Worm (Caenorhabditis elegans): Measurements from ENCODE around the gene Y73B6BL.14.

The Y73B6BL.14 gene

ce11 chrIV:6373721-6374120, 30.9 kb upstream of the Y73B6BL.14 start:
- no peak for TF ChIP-seq mbf-1 (tag; optimal IDR thresholded peaks at IDR 0.05)
- no peak for TF ChIP-seq nhr-11 (tag; optimal IDR thresholded peaks at IDR 0.05)

- no peak for TF ChIP-seq nhr-12 (tag; optimal IDR thresholded peaks at IDR 0.05)
- TF ChIP-seq sem-4 (tag; optimal IDR thresholded peaks at IDR 0.05), result no peak
- no peak for TF ChIP-seq nhr-11 (tag; optimal IDR thresholded peaks at IDR 0.05)
- TF ChIP-seq elt-3 (tag; optimal IDR thresholded peaks at IDR 0.05), result no peak
- TF ChIP-seq mbf-1 (tag; optimal IDR thresholded peaks at IDR 0.05), result no peak
- TF ChIP-seq dmd-4 (tag; optimal IDR thresholded peaks at IDR 0.05), result no peak
- TF ChIP-seq ztf-1 (GFP tag; conservative IDR thresholded peaks at IDR 0.05), result no peak
- no peak for TF ChIP-seq blmp-1 (tag; optimal IDR thresholded peaks at IDR 0.05; ENCODE audit: insufficient read depth)
- no peak for TF ChIP-seq ztf-4 (tag; optimal IDR thresholded peaks at IDR 0.05)
- TF ChIP-seq nhr-129 (tag; optimal IDR thresholded peaks at IDR 0.05), result no peak
- TF ChIP-seq R02D3.7 (tag; optimal IDR thresholded peaks at IDR 0.05), result no peak
Observed at ce11 chrIV:6372993-6373392, 30.2 kb upstream of the Y73B6BL.14 start, which contains the start of gene smg-3. Gene smg-3 (minus strand): TSS chrIV:6373093.

- TF ChIP-seq elt-3 (tag; optimal IDR thresholded peaks at IDR 0.05) (no peak), zag-1 (tag; optimal IDR thresholded peaks at IDR 0.05) (no peak), alr-1 (tag; optimal IDR thresholded peaks at IDR 0.05) (no peak), ceh-16 (tag; optimal IDR thresholded peaks at IDR 0.05) (no peak), lin-13 (GFP tag; optimal IDR thresholded peaks at IDR 0.05) (no peak), lsy-2 (tag; optimal IDR thresholded peaks at IDR 0.05) (no peak), nhr-10 (tag; optimal IDR thresholded peaks at IDR 0.05) (no peak)
Observed at ce11 chrIV:6372267-6372666, 29.5 kb upstream of the Y73B6BL.14 start.

DNA sequence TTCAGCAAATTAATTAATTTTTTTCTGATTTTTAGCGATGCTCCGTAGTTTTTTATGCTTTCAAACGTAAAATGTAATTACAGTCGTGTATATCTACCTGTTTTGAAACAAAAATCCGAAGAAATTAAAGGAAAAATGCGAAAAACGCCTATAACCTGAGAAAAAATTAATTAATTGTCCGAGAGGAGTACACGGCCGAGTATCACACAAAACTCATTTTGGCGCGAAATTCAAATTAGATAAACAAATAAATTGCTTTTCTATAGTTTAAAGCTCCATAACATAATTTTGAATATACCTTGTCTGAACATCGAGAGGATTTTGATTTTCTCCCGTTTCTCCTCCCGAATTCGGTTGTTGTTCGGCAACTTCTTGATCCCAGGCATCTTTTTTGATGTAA, 26.7 kb upstream of the Y73B6BL.14 start:
- TF ChIP-seq sma-9 (GFP tag; optimal IDR thresholded peaks at IDR 0.05) (peak; percentile 7), sma-9 (tag; optimal IDR thresholded peaks at IDR 0.05) (no peak), blmp-1 (tag; optimal IDR thresholded peaks at IDR 0.05; ENCODE audit: insufficient read depth) (no peak), elt-1 (tag; optimal IDR thresholded peaks at IDR 0.05) (no peak), lsy-2 (tag; optimal IDR thresholded peaks at IDR 0.05) (peak in 1 of 2 experiments; percentile 48), skn-1 (tag; optimal IDR thresholded peaks at IDR 0.05) (no peak), nhr-25 (tag; optimal IDR thresholded peaks at IDR 0.05) (peak; percentile 43), ceh-16 (tag; optimal IDR thresholded peaks at IDR 0.05) (no peak), peb-1 (tag; optimal IDR thresholded peaks at IDR 0.05) (no peak), crh-2 (tag; optimal IDR thresholded peaks at IDR 0.05) (peak; percentile 0), sma-3 (GFP tag; optimal IDR thresholded peaks at IDR 0.05) (peak; percentile 37), sem-4 (tag; optimal IDR thresholded peaks at IDR 0.05) (no peak), gmeb-1 (tag; optimal IDR thresholded peaks at IDR 0.05) (peak; percentile 82), unc-55 (GFP tag; optimal IDR thresholded peaks at IDR 0.05) (peak; percentile 26)

DNA sequence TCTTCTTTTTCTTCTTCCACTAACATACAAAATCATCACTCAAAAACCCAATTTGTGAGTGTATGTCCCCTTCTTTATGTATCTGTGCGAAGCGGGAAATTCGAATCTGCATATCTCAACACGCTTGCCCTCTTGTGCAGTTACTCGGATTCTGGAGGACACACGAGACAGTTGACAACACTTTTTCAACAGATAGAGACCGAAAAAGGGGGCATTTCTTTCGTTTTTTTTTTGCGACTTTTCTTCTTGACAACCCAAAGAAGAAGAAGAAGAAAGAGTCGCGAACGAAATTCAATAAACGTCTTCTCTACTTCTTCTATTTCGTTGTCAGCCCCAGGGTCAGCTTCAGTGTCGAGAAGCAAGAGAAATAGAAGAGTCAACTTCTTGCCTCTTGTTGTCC, 23.3 kb upstream of the Y73B6BL.14 start:
- TF ChIP-seq ceh-16 (tag; optimal IDR thresholded peaks at IDR 0.05) (no peak), zag-1 (tag; optimal IDR thresholded peaks at IDR 0.05) (peak; percentile 5), unc-39 (tag; optimal IDR thresholded peaks at IDR 0.05) (no peak), gmeb-1 (tag; optimal IDR thresholded peaks at IDR 0.05) (no peak), sem-4 (tag; optimal IDR thresholded peaks at IDR 0.05) (no peak), nhr-25 (tag; optimal IDR thresholded peaks at IDR 0.05) (no peak), ztf-1 (GFP tag; conservative IDR thresholded peaks at IDR 0.05) (no peak), ZK546.5 (tag; optimal IDR thresholded peaks at IDR 0.05) (no peak)

ce11 chrIV:6365045-6365444, 22.3 kb upstream of the Y73B6BL.14 start, which contains the start of gene Y73B6BL.270:
Gene Y73B6BL.270 (plus strand): TSS chrIV:6365345.
- TF ChIP-seq elt-3 (tag; optimal IDR thresholded peaks at IDR 0.05), result no peak
- TF ChIP-seq gmeb-1 (tag; optimal IDR thresholded peaks at IDR 0.05), result no peak
- no peak for TF ChIP-seq unc-62 (GFP tag; optimal IDR thresholded peaks at IDR 0.05)
- no peak for TF ChIP-seq lin-13 (GFP tag; optimal IDR thresholded peaks at IDR 0.05)
- no peak for TF ChIP-seq nhr-25 (tag; optimal IDR thresholded peaks at IDR 0.05)
- TF ChIP-seq ztf-4 (tag; optimal IDR thresholded peaks at IDR 0.05), result no peak
- no peak for TF ChIP-seq ZK546.5 (tag; optimal IDR thresholded peaks at IDR 0.05)
- TF ChIP-seq aly-2 (tag; optimal IDR thresholded peaks at IDR 0.05), result no peak
- no peak for TF ChIP-seq nhr-237 (tag; optimal IDR thresholded peaks at IDR 0.05)
